Fruit fly (Drosophila melanogaster): ENCODE measurements around the gene Skp2.
A peak's percentile ranks its signal among the peaks of the same experiment; 100 is the strongest.

The Skp2 gene

dm6 chr3R:4307664-4308416, 29.6 kb downstream of the Skp2 start, which contains the start of gene MP1:
MP1 (plus strand) TSS chr3R:4307908.
- TF ChIP-seq Trl (optimal IDR thresholded peaks at IDR 0.05) (peak; percentile 65 to 69), Trl (GFP tag; optimal IDR thresholded peaks at IDR 0.05) (no peak), MESR4 (GFP tag; optimal IDR thresholded peaks at IDR 0.05) (no peak), sug (tag; optimal IDR thresholded peaks at IDR 0.05) (peak; percentile 46), CG10979 (tag; optimal IDR thresholded peaks at IDR 0.05) (no peak), abd-A (tag; optimal IDR thresholded peaks at IDR 0.05) (no peak), Fer1 (GFP tag; optimal IDR thresholded peaks at IDR 0.05) (peak; percentile 19), CG13894 (tag; optimal IDR thresholded peaks at IDR 0.05) (peak; percentile 49), NC2α (GFP tag; optimal IDR thresholded peaks at IDR 0.05) (no peak), CG3163 (GFP tag; optimal IDR thresholded peaks at IDR 0.05) (peak; percentile 73), Meics (GFP tag; optimal IDR thresholded peaks at IDR 0.05) (no peak), cato (GFP tag; optimal IDR thresholded peaks at IDR 0.05; ENCODE audit: borderline replicate concordance) (no peak), Hand (GFP tag; optimal IDR thresholded peaks at IDR 0.05) (peak; percentile 3), CG8359 (GFP tag; optimal IDR thresholded peaks at IDR 0.05; ENCODE audit: borderline replicate concordance) (no peak), CG13287 (GFP tag; IDR thresholded peaks at IDR 0.05; ENCODE audit: partially characterized antibody) (peak; percentile 36; the same call in 1 of the 2 replicates), CHES-1-like (GFP tag; optimal IDR thresholded peaks at IDR 0.05) (no peak), bigmax (GFP tag; optimal IDR thresholded peaks at IDR 0.05) (no peak), CG12236 (GFP tag; optimal IDR thresholded peaks at IDR 0.05) (no peak), gt (GFP tag; IDR thresholded peaks at IDR 0.05) (no peak), CG7987 (GFP tag; optimal IDR thresholded peaks at IDR 0.05) (no peak), CG3995 (GFP tag; optimal IDR thresholded peaks at IDR 0.05) (peak; percentile 45), Kr (GFP tag; optimal IDR thresholded peaks at IDR 0.05) (no peak), ab (GFP tag; optimal IDR thresholded peaks at IDR 0.05) (no peak), BtbVII (GFP tag; optimal IDR thresholded peaks at IDR 0.05) (no peak), yki (optimal IDR thresholded peaks at IDR 0.05) (no peak), CG30431 (GFP tag; optimal IDR thresholded peaks at IDR 0.05) (no peak), CG9215 (GFP tag; IDR thresholded peaks at IDR 0.05) (no peak), psq (GFP tag; optimal IDR thresholded peaks at IDR 0.05) (no peak), aop (GFP tag; IDR thresholded peaks at IDR 0.05) (no peak), fu2 (GFP tag; optimal IDR thresholded peaks at IDR 0.05) (no peak), CG14965 (GFP tag; optimal IDR thresholded peaks at IDR 0.05; ENCODE audit: borderline replicate concordance) (no peak), crp (GFP tag; optimal IDR thresholded peaks at IDR 0.05) (no peak), h (optimal IDR thresholded peaks at IDR 0.05) (no peak), CG11504 (tag; optimal IDR thresholded peaks at IDR 0.05) (no peak), Adf1 (GFP tag; IDR thresholded peaks at IDR 0.05) (no peak; the same call in 1 of the 2 replicates), CG16779 (GFP tag; IDR thresholded peaks at IDR 0.05) (no peak), CG1024 (GFP tag; IDR thresholded peaks at IDR 0.05) (no peak), chn (GFP tag; optimal IDR thresholded peaks at IDR 0.05) (no peak), Mes4 (GFP tag; optimal IDR thresholded peaks at IDR 0.05) (no peak), Dp (GFP tag; optimal IDR thresholded peaks at IDR 0.05) (no peak), CG16815 (GFP tag; optimal IDR thresholded peaks at IDR 0.05) (no peak), lbe (GFP tag; optimal IDR thresholded peaks at IDR 0.05) (peak; percentile 36), CG10431 (GFP tag; optimal IDR thresholded peaks at IDR 0.05) (no peak), CG32772 (GFP tag; IDR thresholded peaks at IDR 0.05) (no peak), dysf (GFP tag; IDR thresholded peaks at IDR 0.05) (no peak), fd3F (GFP tag; optimal IDR thresholded peaks at IDR 0.05) (no peak), Med (GFP tag) (peak; percentile 82), BEAF-32 (GFP tag; optimal IDR thresholded peaks at IDR 0.05) (no peak), D (optimal IDR thresholded peaks at IDR 0.05) (no peak), D (GFP tag; optimal IDR thresholded peaks at IDR 0.05) (no peak), pros (GFP tag; optimal IDR thresholded peaks at IDR 0.05) (peak; percentile 47)
